Fruit fly (Drosophila melanogaster) whole organism, embryonic: ENCODE measurements around the gene Ist1.

Source experiments
- Abd-B ChIP-seq: fragments of 200-800 bp; sonication (Bioruptor generic); optimal IDR thresholded peaks from 2 replicates; lab custom pipeline; 2018; ENCODE audit warnings: missing biosample characterization, mild to moderate bottlenecking, missing genetic modification characterization, moderate library complexity
- B-H2 ChIP-seq: fragments of 200-800 bp; sonication (Bioruptor generic); optimal IDR thresholded peaks from 2 replicates; lab custom pipeline; 2018; ENCODE audit warnings: missing biosample characterization, mild to moderate bottlenecking, missing genetic modification characterization
- Bdp1 ChIP-seq: fragments of 200-800 bp; sonication (Bioruptor generic); optimal IDR thresholded peaks from 3 replicates; lab custom pipeline; 2016; ENCODE audit warnings: missing biosample characterization, missing genetic modification characterization
- CG10209 ChIP-seq: fragments of 200-800 bp; sonication (Bioruptor generic); optimal IDR thresholded peaks from 3 replicates; lab custom pipeline; 2017; ENCODE audit warnings: missing biosample characterization, mild to moderate bottlenecking, missing genetic modification characterization, missing genetic modification reagents
- CG11085 ChIP-seq: fragments of 200-800 bp; sonication (Bioruptor generic); IDR thresholded peaks from 2 replicates; pipeline ENCODE4 v1.3.6; 2022; ENCODE audit warnings: missing biosample characterization, missing genetic modification characterization
- CG11093 ChIP-seq: fragments of 200-800 bp; sonication (Bioruptor generic); IDR thresholded peaks from 3 replicates; pipeline ENCODE4 v1.3.6; 2022; ENCODE audit warnings: missing biosample characterization, missing genetic modification characterization
- CG12942 ChIP-seq: fragments of 200-800 bp; sonication (Bioruptor generic); optimal IDR thresholded peaks from 3 replicates; lab custom pipeline; 2016; ENCODE audit warnings: missing biosample characterization, missing genetic modification characterization
- CG13287 ChIP-seq: fragments of 200-800 bp; sonication (Bioruptor generic); IDR thresholded peaks from 2 replicates; pipeline ENCODE4 v1.3.6; 2022; ENCODE audit warnings: missing biosample characterization, missing genetic modification characterization; ENCODE audit not compliant: partially characterized antibody
- CG17359 ChIP-seq: fragments of 200-800 bp; sonication (Bioruptor generic); optimal IDR thresholded peaks from 3 replicates; lab custom pipeline; 2018; ENCODE audit warnings: missing biosample characterization, mild to moderate bottlenecking, missing genetic modification characterization, moderate library complexity
- CG17912 ChIP-seq: fragments of 200-800 bp; sonication (Bioruptor generic); optimal IDR thresholded peaks from 2 replicates; lab custom pipeline; 2018; ENCODE audit warnings: missing biosample characterization, mild to moderate bottlenecking, missing genetic modification characterization
- CG1792 ChIP-seq: fragments of 200-800 bp; sonication (Bioruptor generic); optimal IDR thresholded peaks from 2 replicates; lab custom pipeline; 2016; ENCODE audit warnings: missing biosample characterization, missing genetic modification characterization
- CG31365 ChIP-seq: fragments of 200-800 bp; sonication (Bioruptor generic); optimal IDR thresholded peaks from 2 replicates; lab custom pipeline; 2018; ENCODE audit warnings: missing biosample characterization, mild to moderate bottlenecking, missing genetic modification characterization
- CG33213 ChIP-seq: fragments of 200-800 bp; sonication (Bioruptor generic); optimal IDR thresholded peaks from 3 replicates; lab custom pipeline; 2016; ENCODE audit warnings: missing biosample characterization, missing genetic modification characterization
- CG3726 ChIP-seq: fragments of 200-800 bp; sonication (Bioruptor generic); IDR thresholded peaks from 3 replicates; pipeline ENCODE4, ENCODE4 v1.3.6; 2022; ENCODE audit warnings: missing biosample characterization, missing genetic modification characterization
- CG5180 ChIP-seq: fragments of 200-800 bp; sonication (Bioruptor generic); optimal IDR thresholded peaks from 3 replicates; lab custom pipeline; 2017; ENCODE audit warnings: missing biosample characterization, missing genetic modification characterization, mild to moderate bottlenecking, moderate library complexity, missing genetic modification reagents
- CG6175 ChIP-seq: fragments of 200-800 bp; sonication (Bioruptor generic); IDR thresholded peaks from 3 replicates; pipeline ENCODE4 v1.3.6; 2022; ENCODE audit warnings: missing biosample characterization, missing genetic modification characterization
- CG6854 ChIP-seq: fragments of 200-800 bp; sonication (Bioruptor generic); optimal IDR thresholded peaks from 3 replicates; lab custom pipeline; 2017; ENCODE audit warnings: missing biosample characterization, mild to moderate bottlenecking, missing genetic modification characterization
- CG7556 ChIP-seq: fragments of 200-800 bp; sonication (Bioruptor generic); optimal IDR thresholded peaks from 2 replicates; lab custom pipeline; 2017; ENCODE audit warnings: missing biosample characterization, mild to moderate bottlenecking, missing genetic modification characterization
- CG7745 ChIP-seq: fragments of 200-800 bp; sonication (Bioruptor generic); optimal IDR thresholded peaks from 2 replicates; lab custom pipeline; 2018; ENCODE audit warnings: missing biosample characterization, mild to moderate bottlenecking, missing genetic modification characterization, moderate library complexity
- CrebB ChIP-seq: fragments of 200-800 bp; sonication (Bioruptor generic); optimal IDR thresholded peaks from 3 replicates; lab custom pipeline; 2018; ENCODE audit warnings: missing biosample characterization, mild to moderate bottlenecking, missing genetic modification characterization
- Dbx ChIP-seq: fragments of 200-800 bp; sonication (Bioruptor generic); IDR thresholded peaks from 3 replicates; pipeline ENCODE4 v1.3.6; 2022; ENCODE audit warnings: missing biosample characterization, missing genetic modification characterization
- Doc2 ChIP-seq: fragments of 200-800 bp; sonication (Bioruptor generic); IDR thresholded peaks from 2 replicates; pipeline ENCODE4 v1.3.6; 2022; ENCODE audit warnings: missing biosample characterization, missing genetic modification characterization
- Ets65A ChIP-seq: fragments of 200-800 bp; sonication (Bioruptor generic); peaks from one replicate; lab custom pipeline; 2016; ENCODE audit warnings: missing biosample characterization, missing genetic modification characterization
- H2.0 ChIP-seq: fragments of 200-800 bp; sonication (Bioruptor generic); IDR thresholded peaks from 2 replicates; pipeline ENCODE4 v1.3.6; 2022; ENCODE audit warnings: missing biosample characterization, missing genetic modification characterization
- Kr ChIP-seq: fragments of 200-800 bp; sonication (Bioruptor generic); optimal IDR thresholded peaks from 2 replicates; lab custom pipeline; 2017; ENCODE audit warnings: missing biosample characterization, mild to moderate bottlenecking, missing genetic modification characterization
- Lim3 ChIP-seq: fragments of 200-800 bp; sonication (Bioruptor generic); IDR thresholded peaks from 2 replicates; pipeline ENCODE4 v1.3.6; 2022; ENCODE audit warnings: missing biosample characterization, missing genetic modification characterization
- Oli ChIP-seq: fragments of 200-800 bp; sonication (Bioruptor generic); optimal IDR thresholded peaks from 2 replicates; lab custom pipeline; 2018; ENCODE audit warnings: missing biosample characterization, mild to moderate bottlenecking, missing genetic modification characterization, moderate library complexity
- Spps ChIP-seq: fragments of 200-800 bp; sonication (Bioruptor generic); optimal IDR thresholded peaks from 2 replicates; lab custom pipeline; 2018; ENCODE audit warnings: missing biosample characterization, mild to moderate bottlenecking, missing genetic modification characterization
- Sry-β ChIP-seq: fragments of 200-800 bp; sonication (Bioruptor generic); optimal IDR thresholded peaks from 2 replicates; lab custom pipeline; 2018; ENCODE audit warnings: missing biosample characterization, mild to moderate bottlenecking, missing genetic modification characterization, moderate library complexity
- Ssrp ChIP-seq: fragments of 200-800 bp; sonication (Bioruptor generic); optimal IDR thresholded peaks from 2 replicates; lab custom pipeline; 2018; ENCODE audit warnings: missing biosample characterization, mild to moderate bottlenecking, missing genetic modification characterization, moderate library complexity
- Taf1 ChIP-seq: fragments of 200-800 bp; sonication (Bioruptor generic); IDR thresholded peaks from 2 replicates; pipeline ENCODE4 v1.3.6; 2022; ENCODE audit warnings: missing biosample characterization, missing genetic modification characterization
- Xrp1 ChIP-seq: fragments of 200-800 bp; sonication (Bioruptor generic); IDR thresholded peaks from 2 replicates; pipeline ENCODE4 v1.3.6; 2022; ENCODE audit warnings: missing biosample characterization, missing genetic modification characterization
- ash1 ChIP-seq: fragments of 200-800 bp; sonication (Bioruptor generic); optimal IDR thresholded peaks from 2 replicates; lab custom pipeline; 2018; ENCODE audit warnings: missing biosample characterization, mild to moderate bottlenecking, missing genetic modification characterization
- bbx ChIP-seq: fragments of 200-800 bp; sonication (Bioruptor generic); IDR thresholded peaks from 2 replicates; pipeline ENCODE4 v1.3.6; 2022; ENCODE audit warnings: missing biosample characterization, missing genetic modification characterization; ENCODE audit not compliant: partially characterized antibody
- crp ChIP-seq, 2 experiments: fragments of 200-800 bp; sonication (Bioruptor generic); optimal IDR thresholded peaks; 2 replicates in 1 of 2; 3 replicates in 1 of 2; lab custom pipeline; 2017; ENCODE audit warnings: missing biosample characterization in 2 of 2, missing genetic modification characterization in 2 of 2, mild to moderate bottlenecking in 1 of 2, moderate library complexity in 1 of 2
- da ChIP-seq: fragments of 200-800 bp; sonication (Bioruptor generic); optimal IDR thresholded peaks from 2 replicates; lab custom pipeline; 2016; ENCODE audit warnings: missing biosample characterization, missing genetic modification characterization
- dati ChIP-seq: fragments of 200-800 bp; sonication (Bioruptor generic); IDR thresholded peaks from 2 replicates; pipeline ENCODE4 v1.3.6; 2022; ENCODE audit warnings: missing biosample characterization, missing genetic modification characterization
- eve ChIP-seq, 2 experiments: fragments of >200 bp; optimal IDR thresholded peaks; 2 replicates each; lab custom pipeline; 2017; ENCODE audit warnings: missing biosample characterization in 2 of 2, missing genetic modification characterization in 2 of 2
- fd102C ChIP-seq: fragments of 200-800 bp; sonication (Bioruptor generic); optimal IDR thresholded peaks from 2 replicates; lab custom pipeline; 2018; ENCODE audit warnings: missing biosample characterization, mild to moderate bottlenecking, missing genetic modification characterization, moderate library complexity
- gt ChIP-seq: fragments of 200-800 bp; sonication (Bioruptor generic); IDR thresholded peaks from 2 replicates; pipeline ENCODE4 v1.3.6; 2022; ENCODE audit warnings: missing biosample characterization, missing genetic modification characterization
- psq ChIP-seq: fragments of 200-800 bp; sonication (Bioruptor generic); optimal IDR thresholded peaks from 2 replicates; lab custom pipeline; 2017; ENCODE audit warnings: missing biosample characterization, missing genetic modification characterization
- ranshi ChIP-seq: fragments of 200-800 bp; sonication (Bioruptor generic); IDR thresholded peaks from 2 replicates; pipeline ENCODE4 v1.3.6; 2022; ENCODE audit warnings: missing biosample characterization, missing genetic modification characterization
- repo ChIP-seq: fragments of 200-800 bp; sonication (Bioruptor generic); optimal IDR thresholded peaks from 2 replicates; lab custom pipeline; 2016; ENCODE audit warnings: missing biosample characterization, missing genetic modification characterization
- sima ChIP-seq: fragments of 200-800 bp; sonication (Bioruptor generic); optimal IDR thresholded peaks from 2 replicates; lab custom pipeline; 2016; ENCODE audit warnings: missing biosample characterization, missing genetic modification characterization
- tap ChIP-seq: fragments of 200-800 bp; optimal IDR thresholded peaks from 3 replicates; lab custom pipeline; 2019; ENCODE audit warnings: missing biosample characterization, mild to moderate bottlenecking, missing genetic modification characterization, moderate library complexity
- twi ChIP-seq: fragments of 200-800 bp; optimal IDR thresholded peaks from 2 replicates; lab custom pipeline; 2019; ENCODE audit warnings: missing biosample characterization, mild to moderate bottlenecking, missing genetic modification characterization, moderate library complexity
- unc-4 ChIP-seq: fragments of 200-800 bp; sonication (Bioruptor generic); IDR thresholded peaks from 2 replicates; pipeline ENCODE4 v1.3.6; 2022; ENCODE audit warnings: missing biosample characterization, missing genetic modification characterization; ENCODE audit not compliant: partially characterized antibody
- wdn ChIP-seq: fragments of 200-800 bp; sonication (Bioruptor generic); IDR thresholded peaks from 2 replicates; pipeline ENCODE4 v1.3.6; 2022; ENCODE audit warnings: missing biosample characterization, missing genetic modification characterization
- wor ChIP-seq: fragments of 200-800 bp; sonication (Bioruptor generic); IDR thresholded peaks from 2 replicates; pipeline ENCODE4 v1.3.6; 2022; ENCODE audit warnings: missing biosample characterization, missing genetic modification characterization

The Ist1 gene

dm6 chr3L:6743346-6744165 is 12.7 kb downstream of the Ist1 start (continued):
- TF ChIP-seq CG10209 = peak; percentile 35
- no peak for TF ChIP-seq Spps (tag; lab: Kevin White, UChicago)
- no peak for TF ChIP-seq Doc2 (GFP tag; lab: Robert Waterston, UW)
- no peak for TF ChIP-seq wor (GFP tag; lab: Robert Waterston, UW)
- no peak for TF ChIP-seq CG3726 (GFP tag; lab: Robert Waterston, UW)
- no peak for TF ChIP-seq CG7745 (tag; lab: Kevin White, UChicago)
- TF ChIP-seq H2.0 (GFP tag; lab: Robert Waterston, UW) = 0 out of 2 replicates have a peak, but pooled peaks have one; percentile 9
- peak; percentile 11 for TF ChIP-seq CrebB
- no peak for TF ChIP-seq Xrp1 (GFP tag; lab: Robert Waterston, UW)
- TF ChIP-seq B-H2 (GFP tag; lab: Kevin White, UChicago) = peak; percentile 65
- TF ChIP-seq CG5180 = no peak
- TF ChIP-seq CG11093 (GFP tag; lab: Robert Waterston, UW) = no peak
- TF ChIP-seq CG33213 = no peak
- peak; percentile 66 for TF ChIP-seq ash1 (GFP tag; lab: Kevin White, UChicago)
- TF ChIP-seq crp (GFP tag; optimal IDR thresholded peaks at IDR 0.05; lab: Kevin White, UChicago) = peak in 1 of 2 experiments; percentile 83
- no peak for TF ChIP-seq sima (GFP tag; lab: Kevin White, UChicago)
- TF ChIP-seq psq (GFP tag; lab: Kevin White, UChicago) = peak; percentile 99
- no peak for TF ChIP-seq CG11085 (GFP tag; lab: Robert Waterston, UW)
- TF ChIP-seq CG7556 (GFP tag; lab: Kevin White, UChicago) = peak; percentile 24
- TF ChIP-seq Ets65A = peak; percentile 68
- no peak for TF ChIP-seq CG12942
- TF ChIP-seq CG1792 (GFP tag; lab: Kevin White, UChicago) = no peak
- no peak for TF ChIP-seq Ssrp (tag; lab: Kevin White, UChicago)
- no peak for TF ChIP-seq wdn (GFP tag; lab: Robert Waterston, UW)
- TF ChIP-seq dati = no peak
- TF ChIP-seq Sry-β = peak; percentile 57
- TF ChIP-seq tap (tag; lab: Kevin White, UChicago) = no peak
- no peak for TF ChIP-seq Kr
- TF ChIP-seq fd102C (GFP tag; lab: Kevin White, UChicago) = no peak
- no peak for TF ChIP-seq twi (tag; lab: Kevin White, UChicago)
- TF ChIP-seq unc-4 = peak; percentile 31; the same call in 1 of the 2 replicates
- TF ChIP-seq CG13287 (GFP tag; lab: Robert Waterston, UW) = peak; percentile 37; the same call in 1 of the 2 replicates
- TF ChIP-seq CG31365 (tag; lab: Kevin White, UChicago) = no peak
- TF ChIP-seq CG6175 = 0 out of 3 replicates have a peak, but pooled peaks have one; percentile 66
- no peak for TF ChIP-seq gt
- no peak for TF ChIP-seq Bdp1 (GFP tag; lab: Kevin White, UChicago)
- peak; percentile 26 for TF ChIP-seq Abd-B
- no peak for TF ChIP-seq Oli (tag; lab: Kevin White, UChicago)
- no peak for TF ChIP-seq ranshi
- TF ChIP-seq CG17912 = peak; percentile 52
- peak; percentile 39 for TF ChIP-seq da (GFP tag; lab: Kevin White, UChicago)
- TF ChIP-seq Lim3 (GFP tag; lab: Robert Waterston, UW) = no peak
- TF ChIP-seq bbx (GFP tag; lab: Robert Waterston, UW) = peak; percentile 51; the same call in 1 of the 2 replicates
- TF ChIP-seq CG17359 (tag; lab: Kevin White, UChicago) = no peak
- TF ChIP-seq eve (GFP tag; optimal IDR thresholded peaks at IDR 0.05; lab: Kevin White, UChicago) = no peak
- TF ChIP-seq Taf1 (GFP tag; lab: Robert Waterston, UW) = no peak
- no peak for TF ChIP-seq CG6854 (GFP tag; lab: Kevin White, UChicago)
- TF ChIP-seq repo = no peak
- peak; percentile 70; the same call in 2 of the 3 replicates for TF ChIP-seq Dbx
